Worm (Caenorhabditis elegans): ENCODE data around the gene slc-28.2.

Gene slc-28.2

DNA sequence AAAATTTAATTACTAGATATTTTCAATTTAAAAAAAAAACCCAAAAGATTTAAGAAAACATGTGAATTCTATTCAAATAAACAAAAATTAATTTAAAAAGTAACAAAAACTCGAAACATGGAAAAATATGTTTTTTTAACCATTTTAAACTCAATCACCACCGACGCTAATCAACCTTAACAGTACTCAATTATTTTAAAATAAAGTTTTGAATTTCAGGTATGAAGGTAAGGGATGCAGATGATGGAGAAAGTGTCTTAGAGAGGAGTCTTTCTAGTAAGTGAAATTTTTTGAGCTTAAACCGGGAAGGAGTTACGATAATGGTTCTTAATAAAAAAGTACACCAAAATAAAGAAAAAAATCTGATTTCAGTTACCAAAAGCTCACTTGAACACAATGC lies 3.5 kb downstream of the slc-28.2 start, which contains the start of gene slc-28.1:
slc-28.1 (plus strand) TSS at position 301 of the 400 bp plus-strand sequence.
- TF ChIP-seq nhr-77 (tag; optimal IDR thresholded peaks at IDR 0.05), result no peak

DNA sequence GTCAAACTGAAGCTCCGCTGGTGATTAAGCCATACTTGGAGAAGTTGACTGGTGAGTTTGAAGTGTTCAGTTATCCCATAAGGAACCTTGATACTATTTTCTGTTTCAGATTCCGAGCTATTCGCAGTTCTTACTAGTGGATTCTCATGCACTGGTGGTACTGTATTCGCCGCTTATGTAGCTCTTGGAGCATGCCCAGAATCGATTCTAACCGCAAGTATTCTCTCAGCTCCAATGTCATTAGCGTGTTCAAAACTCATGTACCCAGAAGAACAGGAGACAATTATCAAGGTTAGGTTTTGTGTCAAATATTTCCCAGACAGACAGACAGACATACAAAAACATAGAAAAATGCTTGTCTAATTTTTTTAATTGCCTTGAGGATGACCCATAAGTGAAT lies 4.9 kb downstream of the slc-28.2 start:
- TF ChIP-seq set-16 (GFP tag; IDR thresholded peaks at IDR 0.05) (no peak), ces-1 (GFP tag; optimal IDR thresholded peaks at IDR 0.05) (no peak), nhr-76 (tag; optimal IDR thresholded peaks at IDR 0.05) (no peak), madf-9 (GFP tag; conservative IDR thresholded peaks at IDR 0.05) (no peak), unc-62 (GFP tag; optimal IDR thresholded peaks at IDR 0.05 in 1 of 2) (peak in 1 of 2 experiments; percentile 92), unc-62 (tag; optimal IDR thresholded peaks at IDR 0.05) (no peak)

DNA sequence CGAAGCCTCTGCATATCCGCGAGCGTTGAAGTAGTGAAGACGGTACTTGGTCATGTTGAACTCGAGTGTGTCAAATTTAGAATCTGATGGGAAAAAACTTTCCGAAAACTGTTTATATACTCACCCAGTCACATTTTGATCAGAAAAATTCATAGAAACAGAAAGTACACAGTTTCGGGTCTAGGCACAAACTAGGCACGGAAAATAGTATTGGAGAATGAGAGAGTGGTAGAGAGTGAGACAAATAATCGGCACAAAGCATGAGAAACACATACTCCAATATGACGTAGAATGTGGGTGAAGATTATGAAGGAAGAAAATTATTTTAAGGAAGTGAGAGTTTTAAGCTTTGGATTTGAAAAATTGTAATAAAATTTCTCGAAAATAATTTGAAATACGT lies 8.4 kb downstream of the slc-28.2 start, which contains the start of gene gst-33:
gst-33 (minus strand) TSS at position 127 of the 400 bp plus-strand sequence.
- TF ChIP-seq rbr-2 (tag; optimal IDR thresholded peaks at IDR 0.05), result no peak
- no peak for TF ChIP-seq mdt-29 (GFP tag; IDR thresholded peaks at IDR 0.05)
- no peak for TF ChIP-seq spr-3 (GFP tag; optimal IDR thresholded peaks at IDR 0.05)
- TF ChIP-seq nhr-28 (tag; optimal IDR thresholded peaks at IDR 0.05), result peak; percentile 98
- TF ChIP-seq zip-2 (tag; optimal IDR thresholded peaks at IDR 0.05), result no peak
- no peak for TF ChIP-seq mep-1 (tag; optimal IDR thresholded peaks at IDR 0.05)
- no peak for TF ChIP-seq T20F7.1 (GFP tag; optimal IDR thresholded peaks at IDR 0.05)
- no peak for TF ChIP-seq arid-1 (GFP tag; conservative IDR thresholded peaks at IDR 0.05)
- TF ChIP-seq nhr-42 (GFP tag; IDR thresholded peaks at IDR 0.05), result no peak
- no peak for TF ChIP-seq daf-16 (GFP tag; optimal IDR thresholded peaks at IDR 0.05)
- TF ChIP-seq daf-16 (tag; optimal IDR thresholded peaks at IDR 0.05), result peak; percentile 87
- peak; percentile 50 for TF ChIP-seq nhr-77 (tag; optimal IDR thresholded peaks at IDR 0.05)
- peak; percentile 50 for TF ChIP-seq pqm-1 (tag; optimal IDR thresholded peaks at IDR 0.05)
- TF ChIP-seq egl-27 (tag; optimal IDR thresholded peaks at IDR 0.05), result no peak
- TF ChIP-seq nhr-102 (tag; optimal IDR thresholded peaks at IDR 0.05), result peak; percentile 97
- no peak for TF ChIP-seq pha-4 (GFP tag; IDR thresholded peaks at IDR 0.05)
- no peak for TF ChIP-seq pha-4 (tag; optimal IDR thresholded peaks at IDR 0.05)
- TF ChIP-seq ZK546.5 (tag; optimal IDR thresholded peaks at IDR 0.05), result no peak
- no peak for TF ChIP-seq nhr-25 (tag; optimal IDR thresholded peaks at IDR 0.05; ENCODE audit: borderline replicate concordance, insufficient read depth)
- TF ChIP-seq jun-1 (tag; optimal IDR thresholded peaks at IDR 0.05), result no peak

DNA sequence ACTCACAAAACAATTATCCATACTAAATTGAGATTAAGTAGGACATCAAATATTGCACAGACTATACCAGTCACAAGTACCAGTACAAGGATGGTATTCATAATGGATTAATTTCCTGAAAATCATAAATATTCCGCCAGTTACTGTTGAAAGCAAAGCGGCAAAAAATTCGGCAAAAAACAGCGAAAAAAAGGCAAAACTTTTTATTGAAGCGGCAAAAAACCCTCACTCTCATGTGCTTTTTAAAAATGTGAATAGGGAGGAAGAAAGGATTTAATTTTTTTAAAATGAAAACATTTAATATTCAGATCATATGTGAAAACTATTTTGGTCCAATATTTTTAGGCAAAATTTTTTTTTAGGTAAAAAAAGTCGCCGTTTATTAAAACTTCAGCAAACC lies 10.8 kb downstream of the slc-28.2 start, which contains the start of gene srbc-29:
srbc-29 (minus strand) TSS at position 101 of the 400 bp plus-strand sequence.
- TF ChIP-seq zfp-2 (tag; optimal IDR thresholded peaks at IDR 0.05) (no peak), hlh-11 (tag; optimal IDR thresholded peaks at IDR 0.05) (no peak), lin-39 (tag; optimal IDR thresholded peaks at IDR 0.05) (no peak), attf-4 (tag; optimal IDR thresholded peaks at IDR 0.05) (no peak), duxl-1 (tag; optimal IDR thresholded peaks at IDR 0.05; ENCODE audit: poor library complexity) (no peak), mep-1 (tag; optimal IDR thresholded peaks at IDR 0.05) (no peak), zip-2 (tag; optimal IDR thresholded peaks at IDR 0.05) (no peak), ceh-44 (GFP tag; IDR thresholded peaks at IDR 0.05) (no peak), F10B5.3 (tag; optimal IDR thresholded peaks at IDR 0.05) (no peak), dmd-9 (GFP tag; IDR thresholded peaks at IDR 0.05) (no peak), F37D6.2 (tag; optimal IDR thresholded peaks at IDR 0.05) (no peak), Y5F2A.4 (GFP tag; optimal IDR thresholded peaks at IDR 0.05) (no peak), spr-1 (tag; optimal IDR thresholded peaks at IDR 0.05) (no peak), pqm-1 (tag; optimal IDR thresholded peaks at IDR 0.05) (no peak), zip-11 (GFP tag; IDR thresholded peaks at IDR 0.05) (no peak), F44E2.7 (GFP tag; IDR thresholded peaks at IDR 0.05) (no peak)

Data from whole organism, L4 larva.